Worm (Caenorhabditis elegans) whole organism, L1 larva: ENCODE measurements around the gene srd-34.

Experiments used
- C04F5.9 ChIP-seq: sonication (generic microtip); optimal IDR thresholded peaks from 2 replicates; lab custom pipeline; 2016; ENCODE audit warnings: missing genetic modification characterization, missing compliant biosample characterization
- C16A3.4 ChIP-seq: fragments of 150-350 bp; optimal IDR thresholded peaks from 2 replicates; lab custom pipeline; 2014; ENCODE audit warnings: missing biosample characterization, missing genetic modification characterization
- F16B12.6 ChIP-seq: fragments of 150-350 bp; optimal IDR thresholded peaks from 2 replicates; lab custom pipeline; 2014; ENCODE audit warnings: missing biosample characterization, missing genetic modification characterization
- Y116A8C.19 ChIP-seq: sonication (generic microtip); optimal IDR thresholded peaks from 2 replicates; lab custom pipeline; 2016; ENCODE audit warnings: missing compliant biosample characterization, missing genetic modification characterization, borderline replicate concordance
- aly-2 ChIP-seq: fragments of 150-350 bp; optimal IDR thresholded peaks from 2 replicates; lab custom pipeline; 2014; ENCODE audit warnings: missing biosample characterization, missing genetic modification characterization
- ama-1 ChIP-seq: fragments of 150-350 bp; optimal IDR thresholded peaks from 2 replicates; lab custom pipeline; 2014
- ceh-63 ChIP-seq: fragments of 200-800 bp; sonication (Bioruptor generic); optimal IDR thresholded peaks from 2 replicates; lab custom pipeline; 2018; ENCODE audit warnings: mild to moderate bottlenecking, missing genetic modification characterization, missing compliant biosample characterization
- ceh-8 ChIP-seq: fragments of 200-800 bp; sonication (Bioruptor generic); optimal IDR thresholded peaks from 2 replicates; lab custom pipeline; 2018; ENCODE audit warnings: mild to moderate bottlenecking, missing genetic modification characterization, moderate library complexity, missing compliant biosample characterization
- ceh-90 ChIP-seq: sonication (generic microtip); optimal IDR thresholded peaks from 2 replicates; lab custom pipeline; 2016; ENCODE audit warnings: missing genetic modification characterization, missing compliant biosample characterization
- ces-1 ChIP-seq: fragments of 150-350 bp; optimal IDR thresholded peaks from 2 replicates; lab custom pipeline; 2014; ENCODE audit warnings: missing biosample characterization, missing genetic modification reagents, missing genetic modification characterization
- dpl-1 ChIP-seq, 3 experiments: fragments of 150-350 bp in 2 of 3; sonication (generic microtip) in 1 of 3; optimal IDR thresholded peaks; 2 replicates each; lab custom pipeline; 2014 to 2017; ENCODE audit warnings: missing biosample characterization in 3 of 3, missing genetic modification characterization in 3 of 3, missing genetic modification reagents in 3 of 3
- efl-1 ChIP-seq, 4 experiments: fragments of 150-350 bp; optimal IDR thresholded peaks in 3 of 4; peaks in 1 of 4; 1 replicate in 1 of 4; 2 replicates in 3 of 4; lab custom pipeline; 2014; ENCODE audit warnings: missing biosample characterization in 2 of 4, missing genetic modification characterization in 2 of 4, missing genetic modification reagents in 2 of 4
- efl-3 ChIP-seq: fragments of 200-800 bp; sonication (Bioruptor generic); optimal IDR thresholded peaks from 2 replicates; lab custom pipeline; 2018; ENCODE audit warnings: mild to moderate bottlenecking, missing genetic modification characterization, missing compliant biosample characterization
- egl-13 ChIP-seq: sonication (generic microtip); optimal IDR thresholded peaks from 2 replicates; lab custom pipeline; 2016; ENCODE audit warnings: missing genotype, missing genetic modification reagents, missing genetic modification characterization, missing compliant biosample characterization
- egl-27 ChIP-seq, 2 experiments: fragments of 150-350 bp in 1 of 2; sonication (generic microtip); optimal IDR thresholded peaks; 3 replicates each; lab custom pipeline; 2017 to 2018; ENCODE audit warnings: missing biosample characterization in 2 of 2, missing genetic modification characterization in 2 of 2, missing genetic modification reagents in 2 of 2
- elt-2 ChIP-seq: sonication (generic microtip); optimal IDR thresholded peaks from 2 replicates; lab custom pipeline; 2016; ENCODE audit warnings: missing genetic modification characterization, mild to moderate bottlenecking, inconsistent platforms, missing compliant biosample characterization, missing genetic modification reagents
- ets-5 ChIP-seq: fragments of 200-800 bp; sonication (Bioruptor generic); IDR thresholded peaks from 2 replicates; pipeline ENCODE4 v1.3.6; 2022; ENCODE audit warnings: missing genetic modification characterization, missing compliant biosample characterization
- fkh-4 ChIP-seq: sonication (generic microtip); optimal IDR thresholded peaks from 2 replicates; lab custom pipeline; 2016; ENCODE audit warnings: missing compliant biosample characterization, missing genetic modification characterization, borderline replicate concordance
- fos-1 ChIP-seq: fragments of 150-350 bp; optimal IDR thresholded peaks from 2 replicates; lab custom pipeline; 2014; ENCODE audit warnings: missing biosample characterization, missing genetic modification characterization
- grh-1 ChIP-seq: fragments of 200-800 bp; sonication (Bioruptor generic); IDR thresholded peaks from 2 replicates; pipeline ENCODE4 v1.3.6; 2022; ENCODE audit warnings: missing genetic modification reagents, missing genetic modification characterization, missing compliant biosample characterization
- hlh-17 ChIP-seq: fragments of 200-800 bp; sonication (Bioruptor generic); optimal IDR thresholded peaks from 2 replicates; lab custom pipeline; 2018; ENCODE audit warnings: missing genetic modification characterization, mild to moderate bottlenecking, missing compliant biosample characterization, moderate library complexity, borderline replicate concordance
- hlh-4 ChIP-seq: sonication (generic microtip); optimal IDR thresholded peaks from 2 replicates; lab custom pipeline; 2016; ENCODE audit warnings: mild to moderate bottlenecking, missing genetic modification characterization, missing compliant biosample characterization
- hpl-2 ChIP-seq: fragments of 150-350 bp; optimal IDR thresholded peaks from 2 replicates; lab custom pipeline; 2014; ENCODE audit warnings: missing biosample characterization, missing genetic modification reagents, missing genetic modification characterization
- isw-1 ChIP-seq: fragments of 200-800 bp; sonication (Bioruptor generic); IDR thresholded peaks from 2 replicates; pipeline ENCODE4 v1.3.6; 2022; ENCODE audit warnings: missing genetic modification characterization, missing compliant biosample characterization
- lin-13 ChIP-seq: fragments of 150-350 bp; optimal IDR thresholded peaks from 2 replicates; lab custom pipeline; 2014; ENCODE audit warnings: missing biosample characterization, missing genetic modification reagents, missing genetic modification characterization
- lin-14 ChIP-seq: fragments of 200-800 bp; sonication (Bioruptor generic); optimal IDR thresholded peaks from 2 replicates; lab custom pipeline; 2018; ENCODE audit warnings: mild to moderate bottlenecking, missing genetic modification characterization, moderate library complexity, missing compliant biosample characterization
- lin-15B ChIP-seq: fragments of 150-350 bp; sonication (generic microtip); optimal IDR thresholded peaks from 3 replicates; lab custom pipeline; 2014; ENCODE audit warnings: missing biosample characterization, missing genetic modification characterization
- lin-35 ChIP-seq, 2 experiments: fragments of 150-350 bp; optimal IDR thresholded peaks; 2 replicates each; lab custom pipeline; 2014; ENCODE audit warnings: missing biosample characterization in 2 of 2, missing genetic modification characterization in 2 of 2, missing genetic modification reagents in 2 of 2
- lin-39 ChIP-seq: fragments of 150-350 bp; optimal IDR thresholded peaks from 2 replicates; lab custom pipeline; 2014; ENCODE audit warnings: missing biosample characterization, missing genetic modification reagents, missing genetic modification characterization
- lir-3 ChIP-seq: sonication (generic microtip); optimal IDR thresholded peaks from 2 replicates; lab custom pipeline; 2016; ENCODE audit warnings: mild to moderate bottlenecking, missing genetic modification characterization, moderate library complexity, missing compliant biosample characterization; ENCODE audit not compliant: poor library complexity
- lsy-2 ChIP-seq, 2 experiments: fragments of 150-350 bp; optimal IDR thresholded peaks; 2 replicates each; lab custom pipeline; 2014; ENCODE audit warnings: missing biosample characterization in 2 of 2, missing genetic modification characterization in 2 of 2
- mdl-1 ChIP-seq, 2 experiments: fragments of 150-350 bp; optimal IDR thresholded peaks; 2 replicates each; lab custom pipeline; 2014 to 2017; ENCODE audit warnings: missing biosample characterization in 2 of 2, missing genetic modification characterization in 2 of 2, inconsistent platforms in 1 of 2
- nhr-19 ChIP-seq: fragments of 200-800 bp; sonication (Bioruptor generic); conservative IDR thresholded peaks from 2 replicates; pipeline ENCODE4 v1.3.6; 2022; ENCODE audit warnings: missing genetic modification characterization, missing compliant biosample characterization
- nhr-20 ChIP-seq: sonication (generic microtip); optimal IDR thresholded peaks from 2 replicates; lab custom pipeline; 2016; ENCODE audit warnings: mild to moderate bottlenecking, missing genetic modification characterization, missing compliant biosample characterization
- nhr-28 ChIP-seq: fragments of 150-350 bp; optimal IDR thresholded peaks from 2 replicates; lab custom pipeline; 2014; ENCODE audit warnings: missing biosample characterization, missing genetic modification characterization
- nhr-47 ChIP-seq: sonication (generic microtip); optimal IDR thresholded peaks from 2 replicates; lab custom pipeline; 2016; ENCODE audit warnings: mild to moderate bottlenecking, missing genetic modification characterization, moderate library complexity, missing compliant biosample characterization
- nhr-76 ChIP-seq: sonication (generic microtip); optimal IDR thresholded peaks from 2 replicates; lab custom pipeline; 2017; ENCODE audit warnings: missing biosample characterization, missing genetic modification characterization
- nhr-85 ChIP-seq: sonication (generic microtip); peaks from one replicate; lab custom pipeline; 2016; ENCODE audit warnings: missing genetic modification characterization, inconsistent platforms, missing compliant biosample characterization
- nhr-90 ChIP-seq: sonication (generic microtip); optimal IDR thresholded peaks from 2 replicates; lab custom pipeline; 2016; ENCODE audit warnings: mild to moderate bottlenecking, missing genetic modification characterization, missing compliant biosample characterization; ENCODE audit not compliant: poor library complexity
- pag-3 ChIP-seq: sonication (generic microtip); optimal IDR thresholded peaks from 2 replicates; lab custom pipeline; 2017; ENCODE audit warnings: missing genetic modification characterization, mild to moderate bottlenecking, missing compliant biosample characterization, antibody characterized with exemption, borderline replicate concordance; ENCODE audit not compliant: insufficient read depth
- rnt-1 ChIP-seq: sonication (generic microtip); optimal IDR thresholded peaks from 2 replicates; lab custom pipeline; 2016; ENCODE audit warnings: mild to moderate bottlenecking, missing genetic modification characterization, moderate library complexity, missing compliant biosample characterization
- skn-1 ChIP-seq: fragments of 150-350 bp; optimal IDR thresholded peaks from 2 replicates; lab custom pipeline; 2014; ENCODE audit warnings: missing biosample characterization, missing genetic modification characterization
- snu-23 ChIP-seq: sonication (generic microtip); optimal IDR thresholded peaks from 2 replicates; lab custom pipeline; 2016; ENCODE audit warnings: missing genetic modification characterization, missing compliant biosample characterization
- sox-4 ChIP-seq: sonication (generic microtip); optimal IDR thresholded peaks from 2 replicates; lab custom pipeline; 2016; ENCODE audit warnings: missing genetic modification characterization, missing compliant biosample characterization
- sptf-1 ChIP-seq: fragments of 150-350 bp; optimal IDR thresholded peaks from 2 replicates; lab custom pipeline; 2014; ENCODE audit warnings: missing biosample characterization, missing genetic modification characterization
- sup-37 ChIP-seq: fragments of 200-800 bp; sonication (Bioruptor generic); optimal IDR thresholded peaks from 2 replicates; lab custom pipeline; 2018; ENCODE audit warnings: mild to moderate bottlenecking, missing genetic modification characterization, missing compliant biosample characterization
- swsn-7 ChIP-seq: sonication (generic microtip); optimal IDR thresholded peaks from 2 replicates; lab custom pipeline; 2016; ENCODE audit warnings: missing genetic modification characterization, missing compliant biosample characterization
- tlp-1 ChIP-seq: fragments of 150-350 bp; optimal IDR thresholded peaks from 2 replicates; lab custom pipeline; 2014; ENCODE audit warnings: missing biosample characterization, missing genetic modification characterization
- unc-62 ChIP-seq: fragments of 150-350 bp; optimal IDR thresholded peaks from 2 replicates; lab custom pipeline; 2014; ENCODE audit warnings: missing biosample characterization, missing genetic modification reagents, missing genetic modification characterization
- vab-15 ChIP-seq: sonication (generic microtip); optimal IDR thresholded peaks from 2 replicates; lab custom pipeline; 2017; ENCODE audit warnings: missing genotype, mild to moderate bottlenecking, missing genetic modification characterization, missing compliant biosample characterization
- zip-4 ChIP-seq: fragments of 200-800 bp; sonication (Bioruptor generic); optimal IDR thresholded peaks from 2 replicates; lab custom pipeline; 2018; ENCODE audit warnings: mild to moderate bottlenecking, missing genetic modification characterization, moderate library complexity, missing compliant biosample characterization

The srd-34 gene

ce11 chrV:10536095-10536691 lies 12.7 kb downstream of the srd-34 start, which contains the start of gene ppm-1.A:
TSS of gene ppm-1.A (minus strand) at chrV:10536388.
- TF ChIP-seq lin-14 (GFP tag; lab: Kevin White, UChicago) (peak; percentile 54), F16B12.6 (no peak), hlh-17 (GFP tag; lab: Kevin White, UChicago) (no peak), egl-13 (tag; lab: Kevin White, UChicago) (no peak), nhr-19 (no peak; the same call in 1 of the 2 replicates), fkh-4 (tag; lab: Kevin White, UChicago) (no peak), efl-1 (optimal IDR thresholded peaks at IDR 0.05; lab: Kevin White, UChicago) (peak in 1 of 2 experiments; percentile 7), efl-1 (GFP tag; optimal IDR thresholded peaks at IDR 0.05 in 1 of 2; lab: Kevin White, UChicago) (peak in 1 of 2 experiments; percentile 83), sptf-1 (tag; lab: Kevin White, UChicago) (no peak), lir-3 (tag; lab: Kevin White, UChicago) (peak; percentile 10), nhr-85 (tag; lab: Kevin White, UChicago) (peak; percentile 60), rnt-1 (peak; percentile 1), pag-3 (tag; lab: Kevin White, UChicago) (no peak), ces-1 (GFP tag; lab: Kevin White, UChicago) (no peak), zip-4 (no peak), hlh-4 (tag; lab: Kevin White, UChicago) (no peak), mdl-1 (tag; optimal IDR thresholded peaks at IDR 0.05; lab: Kevin White, UChicago) (peak in 1 of 2 experiments; percentile 22), lin-39 (tag; lab: Kevin White, UChicago) (no peak), ama-1 (lab: Kevin White, UChicago) (peak; percentile 28), Y116A8C.19 (tag; lab: Kevin White, UChicago) (no peak), swsn-7 (no peak), efl-3 (GFP tag; lab: Kevin White, UChicago) (no peak), C16A3.4 (tag; lab: Kevin White, UChicago) (no peak), nhr-90 (tag; lab: Kevin White, UChicago) (no peak), lin-15B (tag; lab: Kevin White, UChicago) (no peak), nhr-47 (no peak), vab-15 (tag; lab: Kevin White, UChicago) (no peak), unc-62 (GFP tag; lab: Kevin White, UChicago) (no peak), skn-1 (peak; percentile 8), fos-1 (tag; lab: Kevin White, UChicago) (no peak), sup-37 (GFP tag; lab: Kevin White, UChicago) (no peak), lin-35 (GFP tag; optimal IDR thresholded peaks at IDR 0.05; lab: Kevin White, UChicago) (peak in 1 of 2 experiments; percentile 44), ceh-63 (GFP tag; lab: Kevin White, UChicago) (no peak), nhr-20 (tag; lab: Kevin White, UChicago) (peak; percentile 70), aly-2 (tag; lab: Kevin White, UChicago) (no peak), nhr-76 (tag; lab: Kevin White, UChicago) (no peak), sox-4 (tag; lab: Kevin White, UChicago) (no peak), dpl-1 (GFP tag; optimal IDR thresholded peaks at IDR 0.05; lab: Kevin White, UChicago) (peak in 1 of 3 experiments; percentile 50), snu-23 (GFP tag; lab: Kevin White, UChicago) (peak; percentile 45), lsy-2 (tag; optimal IDR thresholded peaks at IDR 0.05; lab: Kevin White, UChicago) (peak; percentile 1 to 28), ceh-90 (tag; lab: Kevin White, UChicago) (no peak), tlp-1 (tag; lab: Kevin White, UChicago) (no peak), hpl-2 (GFP tag; lab: Kevin White, UChicago) (no peak), C04F5.9 (tag; lab: Kevin White, UChicago) (no peak), ceh-8 (GFP tag; lab: Kevin White, UChicago) (no peak), egl-27 (tag; optimal IDR thresholded peaks at IDR 0.05; lab: Kevin White, UChicago) (no peak), nhr-28 (tag; lab: Kevin White, UChicago) (no peak), elt-2 (no peak), lin-13 (no peak), grh-1 (GFP tag; lab: Robert Waterston, UW) (no peak), isw-1 (GFP tag; lab: Robert Waterston, UW) (no peak), ets-5 (GFP tag; lab: Robert Waterston, UW) (no peak)
